Worm (Caenorhabditis elegans) whole organism, L1 larva: ENCODE data around the gene F47E1.2.

ENCODE experiments used
- C04F5.9 ChIP-seq: sonication (generic microtip); optimal IDR thresholded peaks from 2 replicates; lab custom pipeline; 2016; ENCODE audit warnings: missing genetic modification characterization, missing compliant biosample characterization
- C16A3.4 ChIP-seq: fragments of 150-350 bp; optimal IDR thresholded peaks from 2 replicates; lab custom pipeline; 2014; ENCODE audit warnings: missing biosample characterization, missing genetic modification characterization
- Y116A8C.19 ChIP-seq: sonication (generic microtip); optimal IDR thresholded peaks from 2 replicates; lab custom pipeline; 2016; ENCODE audit warnings: missing compliant biosample characterization, missing genetic modification characterization, borderline replicate concordance
- alr-1 ChIP-seq: fragments of 200-800 bp; sonication (Bioruptor generic); optimal IDR thresholded peaks from 2 replicates; lab custom pipeline; 2018; ENCODE audit warnings: borderline replicate concordance, mild to moderate bottlenecking, missing genetic modification characterization, missing compliant biosample characterization
- ama-1 ChIP-seq: fragments of 150-350 bp; optimal IDR thresholded peaks from 2 replicates; lab custom pipeline; 2014
- ceh-63 ChIP-seq: fragments of 200-800 bp; sonication (Bioruptor generic); optimal IDR thresholded peaks from 2 replicates; lab custom pipeline; 2018; ENCODE audit warnings: mild to moderate bottlenecking, missing genetic modification characterization, missing compliant biosample characterization
- ceh-8 ChIP-seq: fragments of 200-800 bp; sonication (Bioruptor generic); optimal IDR thresholded peaks from 2 replicates; lab custom pipeline; 2018; ENCODE audit warnings: mild to moderate bottlenecking, missing genetic modification characterization, moderate library complexity, missing compliant biosample characterization
- ceh-82 ChIP-seq, 3 experiments: fragments of 150-350 bp in 1 of 3; sonication (generic microtip) in 2 of 3; optimal IDR thresholded peaks; 2 replicates each; lab custom pipeline; 2014 to 2017; ENCODE audit warnings: missing biosample characterization in 3 of 3, missing genetic modification characterization in 3 of 3
- ceh-88 ChIP-seq: fragments of 200-800 bp; sonication (Bioruptor generic); IDR thresholded peaks from 2 replicates; pipeline ENCODE4 v1.3.6; 2022; ENCODE audit warnings: missing genetic modification characterization, missing compliant biosample characterization
- ceh-90 ChIP-seq: sonication (generic microtip); optimal IDR thresholded peaks from 2 replicates; lab custom pipeline; 2016; ENCODE audit warnings: missing genetic modification characterization, missing compliant biosample characterization
- dpl-1 ChIP-seq, 3 experiments: fragments of 150-350 bp in 2 of 3; sonication (generic microtip) in 1 of 3; optimal IDR thresholded peaks; 2 replicates each; lab custom pipeline; 2014 to 2017; ENCODE audit warnings: missing biosample characterization in 3 of 3, missing genetic modification characterization in 3 of 3, missing genetic modification reagents in 3 of 3
- dsc-1 ChIP-seq: sonication (generic microtip); optimal IDR thresholded peaks from 2 replicates; lab custom pipeline; 2016; ENCODE audit warnings: mild to moderate bottlenecking, missing genetic modification characterization, missing compliant biosample characterization
- efl-3 ChIP-seq: fragments of 200-800 bp; sonication (Bioruptor generic); optimal IDR thresholded peaks from 2 replicates; lab custom pipeline; 2018; ENCODE audit warnings: mild to moderate bottlenecking, missing genetic modification characterization, missing compliant biosample characterization
- egl-13 ChIP-seq: sonication (generic microtip); optimal IDR thresholded peaks from 2 replicates; lab custom pipeline; 2016; ENCODE audit warnings: missing genotype, missing genetic modification reagents, missing genetic modification characterization, missing compliant biosample characterization
- egl-27 ChIP-seq, 2 experiments: fragments of 150-350 bp in 1 of 2; sonication (generic microtip); optimal IDR thresholded peaks; 3 replicates each; lab custom pipeline; 2017 to 2018; ENCODE audit warnings: missing biosample characterization in 2 of 2, missing genetic modification characterization in 2 of 2, missing genetic modification reagents in 2 of 2
- elt-2 ChIP-seq: sonication (generic microtip); optimal IDR thresholded peaks from 2 replicates; lab custom pipeline; 2016; ENCODE audit warnings: missing genetic modification characterization, mild to moderate bottlenecking, inconsistent platforms, missing compliant biosample characterization, missing genetic modification reagents
- elt-3 ChIP-seq, 6 experiments: fragments of 150-350 bp in 1 of 6; sonication (generic microtip); optimal IDR thresholded peaks; 2 replicates each; lab custom pipeline; 2017 to 2018; ENCODE audit warnings: missing biosample characterization in 6 of 6, missing genetic modification characterization in 6 of 6, inconsistent platforms in 1 of 6
- fkh-10 ChIP-seq: sonication (generic microtip); optimal IDR thresholded peaks from 2 replicates; lab custom pipeline; 2017; ENCODE audit warnings: missing biosample characterization, missing genetic modification reagents, missing genetic modification characterization
- fkh-4 ChIP-seq: sonication (generic microtip); optimal IDR thresholded peaks from 2 replicates; lab custom pipeline; 2016; ENCODE audit warnings: missing compliant biosample characterization, missing genetic modification characterization, borderline replicate concordance
- hlh-17 ChIP-seq: fragments of 200-800 bp; sonication (Bioruptor generic); optimal IDR thresholded peaks from 2 replicates; lab custom pipeline; 2018; ENCODE audit warnings: missing genetic modification characterization, mild to moderate bottlenecking, missing compliant biosample characterization, moderate library complexity, borderline replicate concordance
- hlh-4 ChIP-seq: sonication (generic microtip); optimal IDR thresholded peaks from 2 replicates; lab custom pipeline; 2016; ENCODE audit warnings: mild to moderate bottlenecking, missing genetic modification characterization, missing compliant biosample characterization
- hpl-2 ChIP-seq: fragments of 150-350 bp; optimal IDR thresholded peaks from 2 replicates; lab custom pipeline; 2014; ENCODE audit warnings: missing biosample characterization, missing genetic modification reagents, missing genetic modification characterization
- irx-1 ChIP-seq: sonication (generic microtip); optimal IDR thresholded peaks from 2 replicates; lab custom pipeline; 2016; ENCODE audit warnings: missing genetic modification characterization, missing compliant biosample characterization
- jun-1 ChIP-seq: fragments of 150-350 bp; optimal IDR thresholded peaks from 2 replicates; lab custom pipeline; 2014; ENCODE audit warnings: missing biosample characterization, missing genetic modification reagents, missing genetic modification characterization
- lin-13 ChIP-seq: fragments of 150-350 bp; optimal IDR thresholded peaks from 2 replicates; lab custom pipeline; 2014; ENCODE audit warnings: missing biosample characterization, missing genetic modification reagents, missing genetic modification characterization
- lin-14 ChIP-seq: fragments of 200-800 bp; sonication (Bioruptor generic); optimal IDR thresholded peaks from 2 replicates; lab custom pipeline; 2018; ENCODE audit warnings: mild to moderate bottlenecking, missing genetic modification characterization, moderate library complexity, missing compliant biosample characterization
- lin-35 ChIP-seq, 2 experiments: fragments of 150-350 bp; optimal IDR thresholded peaks; 2 replicates each; lab custom pipeline; 2014; ENCODE audit warnings: missing biosample characterization in 2 of 2, missing genetic modification characterization in 2 of 2, missing genetic modification reagents in 2 of 2
- lin-39 ChIP-seq: fragments of 150-350 bp; optimal IDR thresholded peaks from 2 replicates; lab custom pipeline; 2014; ENCODE audit warnings: missing biosample characterization, missing genetic modification reagents, missing genetic modification characterization
- lsy-2 ChIP-seq, 2 experiments: fragments of 150-350 bp; optimal IDR thresholded peaks; 2 replicates each; lab custom pipeline; 2014; ENCODE audit warnings: missing biosample characterization in 2 of 2, missing genetic modification characterization in 2 of 2
- nhr-12 ChIP-seq: sonication (generic microtip); optimal IDR thresholded peaks from 2 replicates; lab custom pipeline; 2017; ENCODE audit warnings: missing biosample characterization, missing genetic modification characterization
- nhr-19 ChIP-seq: fragments of 200-800 bp; sonication (Bioruptor generic); conservative IDR thresholded peaks from 2 replicates; pipeline ENCODE4 v1.3.6; 2022; ENCODE audit warnings: missing genetic modification characterization, missing compliant biosample characterization
- nhr-20 ChIP-seq: sonication (generic microtip); optimal IDR thresholded peaks from 2 replicates; lab custom pipeline; 2016; ENCODE audit warnings: mild to moderate bottlenecking, missing genetic modification characterization, missing compliant biosample characterization
- nhr-28 ChIP-seq: fragments of 150-350 bp; optimal IDR thresholded peaks from 2 replicates; lab custom pipeline; 2014; ENCODE audit warnings: missing biosample characterization, missing genetic modification characterization
- nhr-47 ChIP-seq: sonication (generic microtip); optimal IDR thresholded peaks from 2 replicates; lab custom pipeline; 2016; ENCODE audit warnings: mild to moderate bottlenecking, missing genetic modification characterization, moderate library complexity, missing compliant biosample characterization
- nhr-71 ChIP-seq: sonication (generic microtip); optimal IDR thresholded peaks from 2 replicates; lab custom pipeline; 2016; ENCODE audit warnings: mild to moderate bottlenecking, missing genetic modification characterization, moderate library complexity, missing compliant biosample characterization
- nhr-76 ChIP-seq: sonication (generic microtip); optimal IDR thresholded peaks from 2 replicates; lab custom pipeline; 2017; ENCODE audit warnings: missing biosample characterization, missing genetic modification characterization
- nhr-77 ChIP-seq: fragments of 150-350 bp; optimal IDR thresholded peaks from 2 replicates; lab custom pipeline; 2014; ENCODE audit warnings: missing biosample characterization, missing genetic modification characterization
- nhr-84 ChIP-seq: sonication (generic microtip); optimal IDR thresholded peaks from 2 replicates; lab custom pipeline; 2017; ENCODE audit warnings: missing biosample characterization, missing genetic modification characterization
- nhr-90 ChIP-seq: sonication (generic microtip); optimal IDR thresholded peaks from 2 replicates; lab custom pipeline; 2016; ENCODE audit warnings: mild to moderate bottlenecking, missing genetic modification characterization, missing compliant biosample characterization; ENCODE audit not compliant: poor library complexity
- pag-3 ChIP-seq: sonication (generic microtip); optimal IDR thresholded peaks from 2 replicates; lab custom pipeline; 2017; ENCODE audit warnings: missing genetic modification characterization, mild to moderate bottlenecking, missing compliant biosample characterization, antibody characterized with exemption, borderline replicate concordance; ENCODE audit not compliant: insufficient read depth
- pqm-1 ChIP-seq: sonication (generic microtip); optimal IDR thresholded peaks from 3 replicates; lab custom pipeline; 2017; ENCODE audit warnings: missing biosample characterization, missing genetic modification characterization
- rnt-1 ChIP-seq: sonication (generic microtip); optimal IDR thresholded peaks from 2 replicates; lab custom pipeline; 2016; ENCODE audit warnings: mild to moderate bottlenecking, missing genetic modification characterization, moderate library complexity, missing compliant biosample characterization
- swsn-7 ChIP-seq: sonication (generic microtip); optimal IDR thresholded peaks from 2 replicates; lab custom pipeline; 2016; ENCODE audit warnings: missing genetic modification characterization, missing compliant biosample characterization
- tlp-1 ChIP-seq: fragments of 150-350 bp; optimal IDR thresholded peaks from 2 replicates; lab custom pipeline; 2014; ENCODE audit warnings: missing biosample characterization, missing genetic modification characterization
- vab-15 ChIP-seq: sonication (generic microtip); optimal IDR thresholded peaks from 2 replicates; lab custom pipeline; 2017; ENCODE audit warnings: missing genotype, mild to moderate bottlenecking, missing genetic modification characterization, missing compliant biosample characterization
- ztf-11 ChIP-seq, 2 experiments: sonication (generic microtip); optimal IDR thresholded peaks; 2 replicates each; lab custom pipeline; 2016 to 2017; ENCODE audit warnings: missing genetic modification characterization in 2 of 2, missing biosample characterization in 1 of 2, missing compliant biosample characterization in 1 of 2
- ztf-4 ChIP-seq: fragments of 150-350 bp; optimal IDR thresholded peaks from 2 replicates; lab custom pipeline; 2014; ENCODE audit warnings: missing biosample characterization, missing genetic modification characterization

F47E1.2 gene

ce11 chrX:9022779-9023178 lies 34.7 kb upstream of the F47E1.2 start, which contains the start of gene T25B6.6:
T25B6.6 (minus strand) TSS chrX:9022879.
- TF ChIP-seq ceh-82 (tag; optimal IDR thresholded peaks at IDR 0.05; lab: Kevin White, UChicago) (no peak), elt-2 (tag; lab: Kevin White, UChicago) (no peak), nhr-19 (GFP tag; lab: Robert Waterston, UW) (no peak), hpl-2 (GFP tag; lab: Kevin White, UChicago) (no peak), lin-39 (no peak)

ce11 chrX:9023816-9024215 lies 33.6 kb upstream of the F47E1.2 start:
- TF ChIP-seq lsy-2 (tag; optimal IDR thresholded peaks at IDR 0.05; lab: Kevin White, UChicago) = no peak
- no peak for TF ChIP-seq dsc-1
- TF ChIP-seq tlp-1 (tag; lab: Kevin White, UChicago) = no peak
- TF ChIP-seq lin-13 (GFP tag; lab: Kevin White, UChicago) = no peak
- TF ChIP-seq efl-3 (GFP tag; lab: Kevin White, UChicago) = no peak
- TF ChIP-seq ceh-82 (tag; optimal IDR thresholded peaks at IDR 0.05; lab: Kevin White, UChicago) = no peak

ce11 chrX:9024270-9024669 lies 33.2 kb upstream of the F47E1.2 start:
- TF ChIP-seq lin-39 (no peak), vab-15 (tag; lab: Kevin White, UChicago) (no peak), rnt-1 (tag; lab: Kevin White, UChicago) (peak; percentile 17), ceh-90 (tag; lab: Kevin White, UChicago) (no peak), dsc-1 (no peak), C04F5.9 (tag; lab: Kevin White, UChicago) (no peak), nhr-28 (tag; lab: Kevin White, UChicago) (no peak), hpl-2 (GFP tag; lab: Kevin White, UChicago) (no peak), ceh-63 (GFP tag; lab: Kevin White, UChicago) (no peak), nhr-20 (tag; lab: Kevin White, UChicago) (peak; percentile 29), egl-27 (tag; optimal IDR thresholded peaks at IDR 0.05; lab: Kevin White, UChicago) (no peak), Y116A8C.19 (tag; lab: Kevin White, UChicago) (no peak), nhr-47 (tag; lab: Kevin White, UChicago) (no peak), lin-35 (GFP tag; optimal IDR thresholded peaks at IDR 0.05; lab: Kevin White, UChicago) (no peak), nhr-12 (no peak), egl-13 (no peak), nhr-90 (tag; lab: Kevin White, UChicago) (peak; percentile 45), fkh-10 (no peak), elt-3 (tag; optimal IDR thresholded peaks at IDR 0.05; lab: Kevin White, UChicago) (no peak), fkh-4 (no peak), ztf-4 (tag; lab: Kevin White, UChicago) (no peak), swsn-7 (tag; lab: Kevin White, UChicago) (no peak), C16A3.4 (peak; percentile 6), irx-1 (no peak), nhr-84 (tag; lab: Kevin White, UChicago) (no peak), ceh-88 (GFP tag; lab: Robert Waterston, UW) (no peak), hlh-17 (GFP tag; lab: Kevin White, UChicago) (no peak), dpl-1 (GFP tag; optimal IDR thresholded peaks at IDR 0.05; lab: Kevin White, UChicago) (no peak), nhr-71 (tag; lab: Kevin White, UChicago) (peak; percentile 26), alr-1 (tag; lab: Kevin White, UChicago) (no peak), pag-3 (tag; lab: Kevin White, UChicago) (no peak), ceh-8 (GFP tag; lab: Kevin White, UChicago) (no peak), ama-1 (no peak), pqm-1 (tag; lab: Kevin White, UChicago) (no peak), nhr-19 (GFP tag; lab: Robert Waterston, UW) (0 out of 2 replicates have a peak, but pooled peaks have one; percentile 11), hlh-4 (tag; lab: Kevin White, UChicago) (no peak), nhr-77 (tag; lab: Kevin White, UChicago) (no peak), nhr-76 (tag; lab: Kevin White, UChicago) (no peak), elt-2 (tag; lab: Kevin White, UChicago) (no peak), jun-1 (tag; lab: Kevin White, UChicago) (no peak), lin-14 (GFP tag; lab: Kevin White, UChicago) (no peak), ztf-11 (tag; optimal IDR thresholded peaks at IDR 0.05; lab: Kevin White, UChicago) (no peak)
